Fruit fly (Drosophila melanogaster) whole organism, prepupa: ENCODE results near the gene CG13654.

Source experiments
- Blimp-1 ChIP-seq: fragments of 200-800 bp; sonication (Bioruptor generic); optimal IDR thresholded peaks from 3 replicates; lab custom pipeline; 2017; ENCODE audit warnings: missing biosample characterization, missing genetic modification characterization, mild to moderate bottlenecking, moderate library complexity, missing genetic modification reagents
- CG10631 ChIP-seq: fragments of 200-800 bp; sonication (Bioruptor generic); optimal IDR thresholded peaks from 2 replicates; lab custom pipeline; 2016; ENCODE audit warnings: missing biosample characterization, missing genetic modification characterization
- CG10669 ChIP-seq: fragments of 200-800 bp; sonication (Bioruptor generic); optimal IDR thresholded peaks from 3 replicates; lab custom pipeline; 2018; ENCODE audit warnings: missing biosample characterization, mild to moderate bottlenecking, missing genetic modification characterization, moderate library complexity
- CG11294 ChIP-seq: fragments of 200-800 bp; sonication (Bioruptor generic); IDR thresholded peaks from 2 replicates; pipeline ENCODE4 v1.3.6; 2022; ENCODE audit warnings: missing biosample characterization, missing genetic modification characterization
- CG11762 ChIP-seq: fragments of 200-800 bp; sonication (Bioruptor generic); optimal IDR thresholded peaks from 3 replicates; lab custom pipeline; 2016; ENCODE audit warnings: missing biosample characterization, missing genetic modification characterization; ENCODE audit not compliant: insufficient read depth
- CG11902 ChIP-seq: fragments of 200-800 bp; sonication (Bioruptor generic); optimal IDR thresholded peaks from 3 replicates; lab custom pipeline; 2016; ENCODE audit warnings: missing biosample characterization, missing genetic modification characterization
- CG15336 ChIP-seq: fragments of 200-800 bp; sonication (Bioruptor generic); IDR thresholded peaks from 2 replicates; pipeline ENCODE4 v1.3.6; 2022; ENCODE audit warnings: missing biosample characterization, missing genetic modification characterization
- CG1621 ChIP-seq: fragments of 200-800 bp; sonication (Bioruptor generic); optimal IDR thresholded peaks from 3 replicates; lab custom pipeline; 2018; ENCODE audit warnings: missing biosample characterization, mild to moderate bottlenecking, missing genetic modification characterization
- CG16779 ChIP-seq: fragments of 200-800 bp; sonication (Bioruptor generic); optimal IDR thresholded peaks from 3 replicates; lab custom pipeline; 2017; ENCODE audit warnings: missing biosample characterization, mild to moderate bottlenecking, missing genetic modification characterization
- CG3032 ChIP-seq: fragments of 200-800 bp; optimal IDR thresholded peaks from 2 replicates; lab custom pipeline; 2019; ENCODE audit warnings: missing biosample characterization, mild to moderate bottlenecking, missing genetic modification characterization, moderate library complexity
- CG31627 ChIP-seq: fragments of 200-800 bp; sonication (Bioruptor generic); optimal IDR thresholded peaks from 3 replicates; lab custom pipeline; 2016; ENCODE audit warnings: missing biosample characterization, missing genetic modification characterization
- CG34406 ChIP-seq: fragments of 200-800 bp; sonication (Bioruptor generic); optimal IDR thresholded peaks from 3 replicates; lab custom pipeline; 2016; ENCODE audit warnings: missing biosample characterization, missing genetic modification characterization
- CG3919 ChIP-seq: fragments of 200-800 bp; sonication (Bioruptor generic); optimal IDR thresholded peaks from 3 replicates; lab custom pipeline; 2016; ENCODE audit warnings: missing biosample characterization, missing genetic modification characterization
- CG4318 ChIP-seq: fragments of 200-800 bp; sonication (Bioruptor generic); optimal IDR thresholded peaks from 3 replicates; lab custom pipeline; 2017; ENCODE audit warnings: missing biosample characterization, mild to moderate bottlenecking, missing genetic modification characterization
- CG6792 ChIP-seq: fragments of 200-800 bp; sonication (Bioruptor generic); optimal IDR thresholded peaks from 3 replicates; lab custom pipeline; 2016; ENCODE audit warnings: missing biosample characterization, missing genetic modification characterization
- CG6808 ChIP-seq: fragments of 200-800 bp; sonication (Bioruptor generic); optimal IDR thresholded peaks from 3 replicates; lab custom pipeline; 2017; ENCODE audit warnings: missing biosample characterization, missing genetic modification characterization, mild to moderate bottlenecking, moderate library complexity, missing genetic modification reagents
- CG6854 ChIP-seq: fragments of 200-800 bp; sonication (Bioruptor generic); optimal IDR thresholded peaks from 2 replicates; lab custom pipeline; 2017; ENCODE audit warnings: missing biosample characterization, mild to moderate bottlenecking, missing genetic modification characterization
- CG7368 ChIP-seq: fragments of 200-800 bp; sonication (Bioruptor generic); optimal IDR thresholded peaks from 3 replicates; lab custom pipeline; 2016; ENCODE audit warnings: missing biosample characterization, missing genetic modification characterization
- CG8319 ChIP-seq: fragments of 200-800 bp; sonication (Bioruptor generic); optimal IDR thresholded peaks from 3 replicates; lab custom pipeline; 2016; ENCODE audit warnings: missing biosample characterization, missing genetic modification characterization
- CG8632 ChIP-seq: fragments of 200-800 bp; sonication (Bioruptor generic); optimal IDR thresholded peaks from 3 replicates; lab custom pipeline; 2016; ENCODE audit warnings: missing biosample characterization, missing genetic modification characterization
- Eip75B ChIP-seq: fragments of 200-800 bp; sonication (Bioruptor generic); optimal IDR thresholded peaks from 3 replicates; lab custom pipeline; 2016; ENCODE audit warnings: missing biosample characterization, missing genetic modification characterization
- Eip78C ChIP-seq: fragments of 200-800 bp; sonication (Bioruptor generic); peaks from one replicate; lab custom pipeline; 2016; ENCODE audit warnings: missing biosample characterization, missing genetic modification characterization
- Eip93F ChIP-seq: fragments of 200-800 bp; sonication (Bioruptor generic); optimal IDR thresholded peaks from 2 replicates; lab custom pipeline; 2016; ENCODE audit warnings: missing biosample characterization, mild to moderate bottlenecking, missing genetic modification characterization
- Ets21C ChIP-seq: fragments of 200-800 bp; sonication (Bioruptor generic); optimal IDR thresholded peaks from 3 replicates; lab custom pipeline; 2016; ENCODE audit warnings: missing biosample characterization, missing genetic modification characterization
- Gug ChIP-seq: fragments of 200-800 bp; sonication (Bioruptor generic); IDR thresholded peaks from 2 replicates; pipeline ENCODE4 v1.3.6; 2022; ENCODE audit warnings: missing biosample characterization, missing genetic modification characterization
- Hr39 ChIP-seq: fragments of 200-800 bp; sonication (Bioruptor generic); optimal IDR thresholded peaks from 2 replicates; lab custom pipeline; 2016; ENCODE audit warnings: missing biosample characterization, missing genetic modification characterization
- Hr4 ChIP-seq: fragments of 200-800 bp; sonication (Bioruptor generic); optimal IDR thresholded peaks from 3 replicates; lab custom pipeline; 2016; ENCODE audit warnings: missing biosample characterization, missing genetic modification characterization
- OdsH ChIP-seq: fragments of 200-800 bp; sonication (Bioruptor generic); optimal IDR thresholded peaks from 3 replicates; lab custom pipeline; 2016; ENCODE audit warnings: missing biosample characterization, missing genetic modification characterization
- Smox ChIP-seq: fragments of 200-800 bp; sonication (Bioruptor generic); optimal IDR thresholded peaks from 3 replicates; lab custom pipeline; 2016; ENCODE audit warnings: missing biosample characterization, missing genetic modification characterization
- achi ChIP-seq: fragments of 200-800 bp; sonication (Bioruptor generic); optimal IDR thresholded peaks from 3 replicates; lab custom pipeline; 2016; ENCODE audit warnings: missing biosample characterization, missing genetic modification characterization
- acj6 ChIP-seq: fragments of 200-800 bp; sonication (Bioruptor generic); optimal IDR thresholded peaks from 3 replicates; lab custom pipeline; 2016; ENCODE audit warnings: missing biosample characterization, missing genetic modification characterization
- cyc ChIP-seq: fragments of 200-800 bp; sonication (Bioruptor generic); optimal IDR thresholded peaks from 3 replicates; lab custom pipeline; 2016; ENCODE audit warnings: missing biosample characterization, missing genetic modification characterization
- dac ChIP-seq: fragments of 200-800 bp; sonication (Bioruptor generic); optimal IDR thresholded peaks from 2 replicates; lab custom pipeline; 2017; ENCODE audit warnings: missing biosample characterization, mild to moderate bottlenecking, missing genetic modification characterization
- dsx ChIP-seq: fragments of 200-800 bp; optimal IDR thresholded peaks from 3 replicates; lab custom pipeline; 2019; ENCODE audit warnings: missing biosample characterization, mild to moderate bottlenecking, missing genetic modification characterization, moderate library complexity; ENCODE audit not compliant: poor library complexity, severe bottlenecking
- eg ChIP-seq: fragments of 200-800 bp; sonication (Bioruptor generic); IDR thresholded peaks from 3 replicates; pipeline ENCODE4 v1.3.6; 2022; ENCODE audit warnings: missing biosample characterization, missing genetic modification characterization
- esn ChIP-seq: fragments of 200-800 bp; sonication (Bioruptor generic); optimal IDR thresholded peaks from 2 replicates; lab custom pipeline; 2016; ENCODE audit warnings: missing biosample characterization, mild to moderate bottlenecking, missing genetic modification characterization, moderate library complexity
- fd85E ChIP-seq: fragments of 200-800 bp; sonication (Bioruptor generic); optimal IDR thresholded peaks from 3 replicates; lab custom pipeline; 2016; ENCODE audit warnings: missing biosample characterization, missing genetic modification characterization
- fkh ChIP-seq: fragments of 200-800 bp; sonication (Bioruptor generic); optimal IDR thresholded peaks from 3 replicates; lab custom pipeline; 2017; ENCODE audit warnings: missing biosample characterization, mild to moderate bottlenecking, missing genetic modification characterization, moderate library complexity
- lz ChIP-seq: fragments of 200-800 bp; sonication (Bioruptor generic); optimal IDR thresholded peaks from 3 replicates; lab custom pipeline; 2016; ENCODE audit warnings: missing biosample characterization, missing genetic modification characterization
- net ChIP-seq: fragments of 200-800 bp; sonication (Bioruptor generic); optimal IDR thresholded peaks from 3 replicates; lab custom pipeline; 2016; ENCODE audit warnings: missing biosample characterization, missing genetic modification characterization
- pdm3 ChIP-seq: fragments of 200-800 bp; sonication (Bioruptor generic); optimal IDR thresholded peaks from 3 replicates; lab custom pipeline; 2016; ENCODE audit warnings: missing biosample characterization, missing genetic modification characterization
- spab ChIP-seq: fragments of 200-800 bp; sonication (Bioruptor generic); optimal IDR thresholded peaks from 2 replicates; lab custom pipeline; 2017; ENCODE audit warnings: missing biosample characterization, mild to moderate bottlenecking, missing genetic modification characterization, missing genetic modification reagents
- ss ChIP-seq, 2 experiments: fragments of 200-800 bp; sonication (Bioruptor generic); optimal IDR thresholded peaks; 2 replicates in 1 of 2; 3 replicates in 1 of 2; lab custom pipeline; 2017 to 2018; ENCODE audit warnings: mild to moderate bottlenecking in 2 of 2, missing biosample characterization in 2 of 2, missing genetic modification characterization in 2 of 2, moderate library complexity in 1 of 2
- svp ChIP-seq: fragments of 200-800 bp; sonication (Bioruptor generic); peaks from one replicate; lab custom pipeline; 2016; ENCODE audit warnings: missing biosample characterization, missing genetic modification characterization
- topi ChIP-seq: fragments of 200-800 bp; sonication (Bioruptor generic); optimal IDR thresholded peaks from 3 replicates; lab custom pipeline; 2016; ENCODE audit warnings: missing biosample characterization, missing genetic modification characterization
- vri ChIP-seq: fragments of 200-800 bp; sonication (Bioruptor generic); optimal IDR thresholded peaks from 3 replicates; lab custom pipeline; 2016; ENCODE audit warnings: missing biosample characterization, mild to moderate bottlenecking, missing genetic modification characterization

CG13654 gene

dm6 chr3R:25208767-25209075 lies 9.1 kb downstream of the CG13654 start:
- no peak for TF ChIP-seq dac (GFP tag; lab: Kevin White, UChicago)
- peak; percentile 40 for TF ChIP-seq Eip78C (GFP tag; lab: Kevin White, UChicago)

dm6 chr3R:25209207-25209606 lies 9.6 kb downstream of the CG13654 start:
- TF ChIP-seq Hr4 (GFP tag; lab: Kevin White, UChicago) (no peak), CG3032 (tag; lab: Kevin White, UChicago) (no peak), svp (peak; percentile 88)

- TF ChIP-seq Eip93F: no peak
- no peak for TF ChIP-seq pdm3 (GFP tag; lab: Kevin White, UChicago)
- TF ChIP-seq CG16779 (tag; lab: Kevin White, UChicago): no peak
- no peak for TF ChIP-seq svp
- no peak for TF ChIP-seq CG6808 (GFP tag; lab: Kevin White, UChicago)
- no peak for TF ChIP-seq dac (GFP tag; lab: Kevin White, UChicago)
- TF ChIP-seq CG6792 (GFP tag; lab: Kevin White, UChicago): no peak
- no peak for TF ChIP-seq Blimp-1 (GFP tag; lab: Kevin White, UChicago)
- no peak for TF ChIP-seq fd85E
- TF ChIP-seq CG11294 (GFP tag; lab: Robert Waterston, UW): no peak
- TF ChIP-seq Smox: no peak
- TF ChIP-seq achi (GFP tag; lab: Kevin White, UChicago): peak; percentile 50
- peak; percentile 53 for TF ChIP-seq CG3919 (GFP tag; lab: Kevin White, UChicago)
- no peak for TF ChIP-seq CG10631
- no peak for TF ChIP-seq CG31627 (GFP tag; lab: Kevin White, UChicago)
- no peak for TF ChIP-seq Ets21C (GFP tag; lab: Kevin White, UChicago)
- TF ChIP-seq Eip78C (GFP tag; lab: Kevin White, UChicago): no peak
- no peak for TF ChIP-seq CG15336 (GFP tag; lab: Robert Waterston, UW)
- TF ChIP-seq Hr39: no peak
- TF ChIP-seq topi (GFP tag; lab: Kevin White, UChicago): no peak
- TF ChIP-seq acj6 (GFP tag; lab: Kevin White, UChicago): no peak
- TF ChIP-seq Gug (GFP tag; lab: Robert Waterston, UW): no peak
- no peak for TF ChIP-seq CG10669 (GFP tag; lab: Kevin White, UChicago)
- TF ChIP-seq fkh (GFP tag; lab: Kevin White, UChicago): peak; percentile 97
- TF ChIP-seq CG8632: no peak
- TF ChIP-seq eg (GFP tag; lab: Robert Waterston, UW): no peak
- TF ChIP-seq vri: peak; percentile 60
- TF ChIP-seq CG11902 (GFP tag; lab: Kevin White, UChicago): no peak
- no peak for TF ChIP-seq CG8319 (GFP tag; lab: Kevin White, UChicago)
- no peak for TF ChIP-seq CG4318 (GFP tag; lab: Kevin White, UChicago)
- TF ChIP-seq Eip75B (GFP tag; lab: Kevin White, UChicago): no peak
- TF ChIP-seq CG6854 (GFP tag; lab: Kevin White, UChicago): no peak
- no peak for TF ChIP-seq CG11762 (GFP tag; lab: Kevin White, UChicago)
- no peak for TF ChIP-seq lz (GFP tag; lab: Kevin White, UChicago)
- no peak for TF ChIP-seq CG1621 (tag; lab: Kevin White, UChicago)
- peak; percentile 33 for TF ChIP-seq dsx (GFP tag; lab: Kevin White, UChicago)
- TF ChIP-seq net: no peak
- TF ChIP-seq CG7368 (GFP tag; lab: Kevin White, UChicago): no peak
- peak; percentile 44 for TF ChIP-seq cyc
- no peak for TF ChIP-seq CG34406 (GFP tag; lab: Kevin White, UChicago)
- TF ChIP-seq ss (GFP tag; optimal IDR thresholded peaks at IDR 0.05; lab: Kevin White, UChicago): no peak
- no peak for TF ChIP-seq spab (GFP tag; lab: Kevin White, UChicago)
- TF ChIP-seq Hr4 (GFP tag; lab: Kevin White, UChicago): no peak
- no peak for TF ChIP-seq OdsH (GFP tag; lab: Kevin White, UChicago)
- TF ChIP-seq esn (GFP tag; lab: Kevin White, UChicago): peak; percentile 28
- TF ChIP-seq, all 60 proteins: peak for 7
These were observed 15.5 kb downstream of the CG13654 start, which contains the start of gene Saysd1 for dm6 chr3R:25215123-25215522. TSS of gene Saysd1 (minus strand) at chr3R:25215188.
